Worm (Caenorhabditis elegans): ENCODE measurements around the gene Y66H1A.5.

Y66H1A.5 gene

DNA sequence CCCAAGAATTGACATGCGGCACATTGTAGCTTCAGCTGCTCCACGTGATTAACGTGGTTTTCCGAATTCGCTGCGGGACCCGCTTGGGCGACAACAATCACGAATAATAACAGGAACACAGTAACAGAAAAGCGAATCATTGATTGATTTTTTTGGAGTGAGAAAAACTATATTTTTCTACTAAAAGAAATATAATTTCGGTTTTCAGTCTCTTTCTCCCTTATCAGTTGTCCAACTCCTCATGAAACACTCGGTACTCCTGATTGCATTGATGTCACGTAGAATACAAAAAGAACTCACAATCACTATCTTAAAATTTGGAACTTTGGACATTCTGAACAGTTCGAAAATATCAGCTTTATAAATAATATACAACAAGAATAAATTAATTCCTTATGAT, at the start of gene Y66H1A.5:
TSS of gene Y66H1A.5 (minus strand) at position 265 of the 400 bp plus-strand sequence.
- TF ChIP-seq flt-1 (GFP tag; IDR thresholded peaks at IDR 0.05) (no peak), B0310.2 (tag; optimal IDR thresholded peaks at IDR 0.05) (no peak), sea-1 (GFP tag; conservative IDR thresholded peaks at IDR 0.05) (no peak), ceh-36 (tag; optimal IDR thresholded peaks at IDR 0.05) (no peak), ets-7 (tag; optimal IDR thresholded peaks at IDR 0.05) (no peak), scrt-1 (GFP tag; IDR thresholded peaks at IDR 0.05) (no peak), aly-1 (tag; optimal IDR thresholded peaks at IDR 0.05) (no peak), hnd-1 (tag; optimal IDR thresholded peaks at IDR 0.05) (no peak), pes-1 (GFP tag; IDR thresholded peaks at IDR 0.05) (no peak), ama-1 (optimal IDR thresholded peaks at IDR 0.05) (no peak)

ce11 chrIV:468307-468706, 39.4 kb upstream of the Y66H1A.5 start:
- TF ChIP-seq tbx-37 (GFP tag; conservative IDR thresholded peaks at IDR 0.05) (no peak), aly-1 (tag; optimal IDR thresholded peaks at IDR 0.05) (no peak), scrt-1 (GFP tag; IDR thresholded peaks at IDR 0.05) (no peak), ets-7 (tag; optimal IDR thresholded peaks at IDR 0.05) (no peak), sea-1 (GFP tag; conservative IDR thresholded peaks at IDR 0.05) (no peak), tbx-11 (GFP tag; IDR thresholded peaks at IDR 0.05) (no peak)

DNA sequence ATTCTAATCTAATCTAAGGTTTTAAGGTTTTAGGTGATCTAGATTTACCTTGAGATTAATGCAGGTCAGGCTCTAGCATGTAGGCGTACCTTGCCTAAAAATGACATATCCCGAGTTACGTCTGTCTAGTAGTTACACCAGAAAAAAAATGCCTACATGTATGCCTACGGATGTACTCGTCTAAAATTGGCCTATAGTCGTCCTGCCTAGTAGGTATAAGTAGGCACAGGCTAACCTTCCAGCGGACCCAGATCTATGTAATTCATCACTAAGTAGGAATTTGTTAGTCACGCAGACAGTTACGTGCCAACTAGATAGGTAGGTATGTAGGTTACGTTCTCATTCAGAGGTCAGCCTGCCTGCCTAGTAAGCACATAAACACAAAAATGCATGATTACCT, 38.4 kb upstream of the Y66H1A.5 start:
- no peak for TF ChIP-seq ets-7 (tag; optimal IDR thresholded peaks at IDR 0.05)
- no peak for TF ChIP-seq hmbx-1 (tag; optimal IDR thresholded peaks at IDR 0.05)
- TF ChIP-seq flt-1 (GFP tag; IDR thresholded peaks at IDR 0.05) = no peak
- TF ChIP-seq aly-1 (tag; optimal IDR thresholded peaks at IDR 0.05) = no peak
- TF ChIP-seq F13C5.2 (tag; optimal IDR thresholded peaks at IDR 0.05) = no peak
- TF ChIP-seq tbx-37 (GFP tag; conservative IDR thresholded peaks at IDR 0.05) = no peak
- TF ChIP-seq sea-1 (GFP tag; conservative IDR thresholded peaks at IDR 0.05) = no peak

DNA sequence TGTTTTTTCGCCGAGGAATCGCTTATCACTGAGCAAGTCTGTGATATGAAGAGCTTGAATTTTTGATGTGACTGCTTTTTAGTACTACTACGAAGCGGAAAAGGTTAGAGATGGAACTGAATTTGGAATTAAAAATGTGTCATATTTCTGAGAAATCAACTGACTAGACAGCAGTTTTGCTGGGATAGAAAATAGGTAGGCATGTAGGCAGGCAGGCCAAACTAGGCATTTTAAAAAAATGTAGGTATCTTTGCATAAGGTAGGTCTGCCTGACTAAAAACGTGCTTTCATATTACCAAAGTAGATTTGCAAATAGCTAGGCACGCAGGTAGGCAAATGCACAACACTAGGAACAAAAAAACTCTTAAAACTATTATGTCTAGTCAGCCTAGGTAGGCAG, 37.6 kb upstream of the Y66H1A.5 start:
- no peak for TF ChIP-seq sea-1 (GFP tag; conservative IDR thresholded peaks at IDR 0.05)
- TF ChIP-seq F13C5.2 (tag; optimal IDR thresholded peaks at IDR 0.05) = no peak
- no peak for TF ChIP-seq ets-7 (tag; optimal IDR thresholded peaks at IDR 0.05)
- TF ChIP-seq hmbx-1 (tag; optimal IDR thresholded peaks at IDR 0.05) = no peak
- TF ChIP-seq tbx-37 (GFP tag; conservative IDR thresholded peaks at IDR 0.05) = no peak
- no peak for TF ChIP-seq tra-4 (tag; optimal IDR thresholded peaks at IDR 0.05)
- no peak for TF ChIP-seq scrt-1 (GFP tag; IDR thresholded peaks at IDR 0.05)
- TF ChIP-seq aly-1 (tag; optimal IDR thresholded peaks at IDR 0.05) = no peak
- TF ChIP-seq hmg-4 (GFP tag; optimal IDR thresholded peaks at IDR 0.05) = no peak
- no peak for TF ChIP-seq ama-1 (optimal IDR thresholded peaks at IDR 0.05)
- TF ChIP-seq ceh-36 (tag; optimal IDR thresholded peaks at IDR 0.05) = no peak
- TF ChIP-seq ceh-13 (GFP tag; optimal IDR thresholded peaks at IDR 0.05) = no peak
- TF ChIP-seq flt-1 (GFP tag; IDR thresholded peaks at IDR 0.05) = no peak
- no peak for TF ChIP-seq hnd-1 (tag; optimal IDR thresholded peaks at IDR 0.05)
- TF ChIP-seq pes-1 (GFP tag; IDR thresholded peaks at IDR 0.05) = no peak
- TF ChIP-seq tbx-11 (GFP tag; IDR thresholded peaks at IDR 0.05) = no peak
- no peak for TF ChIP-seq B0310.2 (tag; optimal IDR thresholded peaks at IDR 0.05)

ce11 chrIV:462050-462449, 33.1 kb upstream of the Y66H1A.5 start:
- TF ChIP-seq F13C5.2 (tag; optimal IDR thresholded peaks at IDR 0.05) = no peak
- no peak for TF ChIP-seq tbx-37 (GFP tag; conservative IDR thresholded peaks at IDR 0.05)
- no peak for TF ChIP-seq hnd-1 (tag; optimal IDR thresholded peaks at IDR 0.05)
- no peak for TF ChIP-seq ceh-13 (GFP tag; optimal IDR thresholded peaks at IDR 0.05)
- TF ChIP-seq hmbx-1 (tag; optimal IDR thresholded peaks at IDR 0.05) = no peak
- TF ChIP-seq pes-1 (GFP tag; IDR thresholded peaks at IDR 0.05) = no peak
- TF ChIP-seq ama-1 (optimal IDR thresholded peaks at IDR 0.05) = no peak

- TF ChIP-seq hmg-4 (GFP tag; optimal IDR thresholded peaks at IDR 0.05) = no peak
- TF ChIP-seq flt-1 (GFP tag; IDR thresholded peaks at IDR 0.05) = no peak
- TF ChIP-seq ets-7 (tag; optimal IDR thresholded peaks at IDR 0.05) = no peak
- no peak for TF ChIP-seq aly-1 (tag; optimal IDR thresholded peaks at IDR 0.05)
- no peak for TF ChIP-seq ceh-13 (GFP tag; optimal IDR thresholded peaks at IDR 0.05)
- TF ChIP-seq tra-4 (tag; optimal IDR thresholded peaks at IDR 0.05) = no peak
- TF ChIP-seq tbx-37 (GFP tag; conservative IDR thresholded peaks at IDR 0.05) = no peak
These were observed 31.7 kb upstream of the Y66H1A.5 start, which contains the start of gene M04G7.2 for ce11 chrIV:460614-461079. TSS of gene M04G7.2 (minus strand) at chrIV:461029.

DNA sequence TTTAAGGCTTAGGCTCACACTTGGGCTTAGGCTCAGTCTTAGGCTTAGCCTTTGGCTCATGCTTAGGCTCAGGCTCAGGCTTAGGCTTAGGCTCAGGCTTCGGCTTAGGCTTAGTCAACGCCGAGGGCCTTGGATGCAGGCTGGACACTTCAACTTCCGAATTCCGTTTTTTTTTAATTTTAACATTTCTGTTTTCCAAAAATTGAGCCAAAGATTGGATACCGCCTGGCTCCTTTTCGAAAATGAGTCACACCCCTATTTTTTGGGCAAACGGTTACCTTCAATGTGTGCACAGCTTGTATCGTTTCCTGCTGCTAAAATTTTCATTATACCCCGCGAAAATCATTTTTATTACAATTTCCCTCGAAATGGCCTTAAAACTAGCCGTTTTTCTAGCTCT, 26.6 kb upstream of the Y66H1A.5 start, which contains the start of gene M04G7.1:
TSS of gene M04G7.1 (plus strand) at position 301 of the 400 bp plus-strand sequence.
- TF ChIP-seq hmbx-1 (tag; optimal IDR thresholded peaks at IDR 0.05) = no peak
- no peak for TF ChIP-seq ets-7 (tag; optimal IDR thresholded peaks at IDR 0.05)
- TF ChIP-seq hnd-1 (tag; optimal IDR thresholded peaks at IDR 0.05) = no peak

DNA sequence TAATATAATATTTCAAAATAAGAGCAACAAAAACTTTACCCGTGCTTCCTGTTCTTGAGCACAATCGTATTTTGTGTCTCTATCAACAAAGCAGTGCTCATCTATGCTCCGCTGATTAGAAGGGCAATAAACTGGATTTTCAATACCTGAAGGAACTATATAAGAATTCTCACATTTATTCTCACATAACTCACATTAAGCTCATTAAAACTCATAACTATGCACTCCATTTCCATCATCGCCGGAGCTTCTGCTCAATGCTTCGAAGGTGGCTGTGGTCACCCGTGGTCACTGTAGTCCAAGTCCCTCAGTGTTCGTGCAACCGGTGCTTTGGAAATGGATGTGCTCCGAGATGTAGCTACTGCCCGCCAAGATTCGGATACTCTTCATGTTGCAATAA, 25.9 kb upstream of the Y66H1A.5 start, which contains the start of the genes Y66H1A.8 and M04G7.5:
TSS of gene Y66H1A.8 (minus strand) at position 101 of the 400 bp plus-strand sequence.
TSS of gene M04G7.5 (plus strand) at position 258 of the 400 bp plus-strand sequence.
- no peak for TF ChIP-seq ets-7 (tag; optimal IDR thresholded peaks at IDR 0.05)
- no peak for TF ChIP-seq hnd-1 (tag; optimal IDR thresholded peaks at IDR 0.05)
- no peak for TF ChIP-seq ceh-36 (tag; optimal IDR thresholded peaks at IDR 0.05)
- TF ChIP-seq flt-1 (GFP tag; IDR thresholded peaks at IDR 0.05) = no peak
- TF ChIP-seq ama-1 (optimal IDR thresholded peaks at IDR 0.05) = no peak
- no peak for TF ChIP-seq scrt-1 (GFP tag; IDR thresholded peaks at IDR 0.05)
- TF ChIP-seq aly-1 (tag; optimal IDR thresholded peaks at IDR 0.05) = no peak
- TF ChIP-seq tbx-37 (GFP tag; conservative IDR thresholded peaks at IDR 0.05) = no peak
- TF ChIP-seq B0310.2 (tag; optimal IDR thresholded peaks at IDR 0.05) = no peak
- no peak for TF ChIP-seq F13C5.2 (tag; optimal IDR thresholded peaks at IDR 0.05)
- no peak for TF ChIP-seq hmg-4 (GFP tag; optimal IDR thresholded peaks at IDR 0.05)
